Worm (Caenorhabditis elegans) whole organism, early embryonic: ENCODE data around the gene clec-178.

Experiments
- B0310.2 ChIP-seq: sonication (generic microtip); optimal IDR thresholded peaks from 2 replicates; lab custom pipeline; 2016; ENCODE audit warnings: mild to moderate bottlenecking, missing genetic modification characterization, missing compliant biosample characterization
- F13C5.2 ChIP-seq: sonication (generic microtip); optimal IDR thresholded peaks from 2 replicates; lab custom pipeline; 2017; ENCODE audit warnings: mild to moderate bottlenecking, missing genetic modification characterization, inconsistent platforms, missing compliant biosample characterization
- aly-1 ChIP-seq: sonication (generic microtip); optimal IDR thresholded peaks from 2 replicates; lab custom pipeline; 2016; ENCODE audit warnings: missing genetic modification characterization, missing compliant biosample characterization
- ama-1 ChIP-seq: fragments of 150-350 bp; optimal IDR thresholded peaks from 2 replicates; lab custom pipeline; 2014
- ceh-13 ChIP-seq: fragments of 200-800 bp; sonication (Bioruptor generic); optimal IDR thresholded peaks from 2 replicates; lab custom pipeline; 2018; ENCODE audit warnings: mild to moderate bottlenecking, missing genetic modification characterization, missing compliant biosample characterization
- ceh-36 ChIP-seq: sonication (generic microtip); optimal IDR thresholded peaks from 2 replicates; lab custom pipeline; 2016; ENCODE audit warnings: missing genetic modification characterization, inconsistent platforms, missing compliant biosample characterization
- ets-7 ChIP-seq: sonication (generic microtip); optimal IDR thresholded peaks from 2 replicates; lab custom pipeline; 2016; ENCODE audit warnings: missing genotype, missing genetic modification characterization, missing compliant biosample characterization
- flt-1 ChIP-seq: fragments of 200-800 bp; sonication (Bioruptor generic); IDR thresholded peaks from 2 replicates; pipeline ENCODE4 v1.3.6; 2022; ENCODE audit warnings: missing genetic modification characterization, missing compliant biosample characterization
- hmbx-1 ChIP-seq: sonication (generic microtip); optimal IDR thresholded peaks from 2 replicates; lab custom pipeline; 2016; ENCODE audit warnings: mild to moderate bottlenecking, missing genetic modification characterization, missing compliant biosample characterization
- hmg-4 ChIP-seq: fragments of 200-800 bp; sonication (Bioruptor generic); optimal IDR thresholded peaks from 2 replicates; lab custom pipeline; 2018; ENCODE audit warnings: mild to moderate bottlenecking, missing genetic modification characterization, missing compliant biosample characterization
- hnd-1 ChIP-seq: sonication (generic microtip); optimal IDR thresholded peaks from 2 replicates; lab custom pipeline; 2016; ENCODE audit warnings: missing genetic modification characterization, missing compliant biosample characterization
- pes-1 ChIP-seq: fragments of 200-800 bp; sonication (Bioruptor generic); IDR thresholded peaks from 2 replicates; pipeline ENCODE4 v1.3.6; 2022; ENCODE audit warnings: missing genetic modification reagents, missing genetic modification characterization, missing compliant biosample characterization
- scrt-1 ChIP-seq: fragments of 200-800 bp; sonication (Bioruptor generic); IDR thresholded peaks from 2 replicates; pipeline ENCODE4 v1.3.6; 2022; ENCODE audit warnings: missing genetic modification characterization, missing compliant biosample characterization
- sea-1 ChIP-seq: fragments of 200-800 bp; sonication (Bioruptor generic); conservative IDR thresholded peaks from 2 replicates; pipeline ENCODE4 v1.3.6; 2022; ENCODE audit warnings: missing genetic modification characterization, missing compliant biosample characterization
- tbx-11 ChIP-seq: fragments of 200-800 bp; sonication (Bioruptor generic); IDR thresholded peaks from 2 replicates; pipeline ENCODE4 v1.3.6; 2022; ENCODE audit warnings: missing genetic modification characterization, missing compliant biosample characterization
- tbx-37 ChIP-seq: fragments of 200-800 bp; sonication (Bioruptor generic); conservative IDR thresholded peaks from 2 replicates; pipeline ENCODE4 v1.3.6; 2022; ENCODE audit warnings: missing genetic modification reagents, missing genetic modification characterization, missing compliant biosample characterization
- tra-4 ChIP-seq: sonication (generic microtip); optimal IDR thresholded peaks from 2 replicates; lab custom pipeline; 2017; ENCODE audit warnings: missing genetic modification characterization, missing compliant biosample characterization

Gene clec-178

ce11 chrIV:5667191-5667590 is 13.4 kb downstream of the clec-178 start:
- TF ChIP-seq tra-4 (tag; lab: Kevin White, UChicago) (no peak), F13C5.2 (no peak), scrt-1 (GFP tag; lab: Robert Waterston, UW) (no peak), hmg-4 (GFP tag; lab: Kevin White, UChicago) (no peak), ets-7 (tag; lab: Kevin White, UChicago) (no peak), ceh-13 (no peak), tbx-11 (GFP tag; lab: Robert Waterston, UW) (no peak), B0310.2 (no peak), tbx-37 (GFP tag; lab: Robert Waterston, UW) (no peak), sea-1 (no peak), ceh-36 (no peak), pes-1 (GFP tag; lab: Robert Waterston, UW) (no peak)

- TF ChIP-seq ceh-13 (no peak), sea-1 (no peak), tbx-11 (GFP tag; lab: Robert Waterston, UW) (no peak), pes-1 (GFP tag; lab: Robert Waterston, UW) (no peak), hnd-1 (tag; lab: Kevin White, UChicago) (no peak), scrt-1 (GFP tag; lab: Robert Waterston, UW) (no peak), aly-1 (no peak), ets-7 (tag; lab: Kevin White, UChicago) (no peak), tra-4 (tag; lab: Kevin White, UChicago) (no peak), hmg-4 (GFP tag; lab: Kevin White, UChicago) (no peak), tbx-37 (GFP tag; lab: Robert Waterston, UW) (no peak), F13C5.2 (no peak)
Measured at ce11 chrIV:5669459-5669858, 15.7 kb downstream of the clec-178 start, which contains the start of gene T19E7.6. T19E7.6 (minus strand) TSS chrIV:5669503.

- no peak for TF ChIP-seq sea-1
- TF ChIP-seq B0310.2: no peak
- TF ChIP-seq ets-7 (tag; lab: Kevin White, UChicago): no peak
- TF ChIP-seq F13C5.2: no peak
- TF ChIP-seq ceh-13: no peak
- TF ChIP-seq pes-1 (GFP tag; lab: Robert Waterston, UW): no peak
- no peak for TF ChIP-seq tra-4 (tag; lab: Kevin White, UChicago)
- TF ChIP-seq scrt-1 (GFP tag; lab: Robert Waterston, UW): no peak
- no peak for TF ChIP-seq tbx-37 (GFP tag; lab: Robert Waterston, UW)
- TF ChIP-seq ceh-36: no peak
- TF ChIP-seq ama-1 (lab: Kevin White, UChicago): no peak
- TF ChIP-seq hmg-4 (GFP tag; lab: Kevin White, UChicago): no peak
- no peak for TF ChIP-seq tbx-11 (GFP tag; lab: Robert Waterston, UW)
- no peak for TF ChIP-seq aly-1
- no peak for TF ChIP-seq flt-1 (GFP tag; lab: Robert Waterston, UW)
- no peak for TF ChIP-seq hmbx-1 (tag; lab: Kevin White, UChicago)
- no peak for TF ChIP-seq hnd-1 (tag; lab: Kevin White, UChicago)
Measured at ce11 chrIV:5671325-5671724, 17.6 kb downstream of the clec-178 start.

- TF ChIP-seq hmg-4 (GFP tag; lab: Kevin White, UChicago) (no peak), hnd-1 (tag; lab: Kevin White, UChicago) (no peak), ama-1 (lab: Kevin White, UChicago) (no peak), tra-4 (tag; lab: Kevin White, UChicago) (no peak), pes-1 (GFP tag; lab: Robert Waterston, UW) (no peak), tbx-11 (GFP tag; lab: Robert Waterston, UW) (no peak), ets-7 (tag; lab: Kevin White, UChicago) (no peak), sea-1 (no peak), F13C5.2 (no peak), hmbx-1 (tag; lab: Kevin White, UChicago) (no peak), B0310.2 (no peak), ceh-36 (no peak), flt-1 (GFP tag; lab: Robert Waterston, UW) (no peak), scrt-1 (GFP tag; lab: Robert Waterston, UW) (no peak), ceh-13 (no peak), aly-1 (no peak), tbx-37 (GFP tag; lab: Robert Waterston, UW) (no peak)
Measured at ce11 chrIV:5674435-5674834, 20.7 kb downstream of the clec-178 start, which contains the start of gene srd-5. srd-5 (minus strand) TSS chrIV:5674535.

- no peak for TF ChIP-seq ceh-36
- no peak for TF ChIP-seq aly-1
- no peak for TF ChIP-seq tbx-37 (GFP tag; lab: Robert Waterston, UW)
- no peak for TF ChIP-seq ama-1 (lab: Kevin White, UChicago)
- no peak for TF ChIP-seq ceh-13
- no peak for TF ChIP-seq sea-1
- no peak for TF ChIP-seq flt-1 (GFP tag; lab: Robert Waterston, UW)
- no peak for TF ChIP-seq tbx-11 (GFP tag; lab: Robert Waterston, UW)
- no peak for TF ChIP-seq hmbx-1 (tag; lab: Kevin White, UChicago)
- TF ChIP-seq scrt-1 (GFP tag; lab: Robert Waterston, UW): no peak
- no peak for TF ChIP-seq hmg-4 (GFP tag; lab: Kevin White, UChicago)
Measured at ce11 chrIV:5678044-5678443, 24.3 kb downstream of the clec-178 start, which contains the start of gene C55C3.4. C55C3.4 (minus strand) TSS chrIV:5678144.

ce11 chrIV:5682547-5683234 is 28.9 kb downstream of the clec-178 start, which contains the start of the genes C55C3.7 and C55C3.6:
C55C3.7 (minus strand) TSS chrIV:5682647.
C55C3.6 (plus strand) TSS chrIV:5683184.
- TF ChIP-seq pes-1 (GFP tag; lab: Robert Waterston, UW) (no peak), ceh-13 (no peak), hnd-1 (tag; lab: Kevin White, UChicago) (no peak), ets-7 (tag; lab: Kevin White, UChicago) (no peak), F13C5.2 (no peak), hmbx-1 (tag; lab: Kevin White, UChicago) (no peak), tbx-11 (GFP tag; lab: Robert Waterston, UW) (no peak), tbx-37 (GFP tag; lab: Robert Waterston, UW) (no peak), ama-1 (lab: Kevin White, UChicago) (no peak), B0310.2 (no peak), hmg-4 (GFP tag; lab: Kevin White, UChicago) (no peak), ceh-36 (no peak), flt-1 (GFP tag; lab: Robert Waterston, UW) (no peak), aly-1 (no peak), sea-1 (no peak), tra-4 (tag; lab: Kevin White, UChicago) (no peak), scrt-1 (GFP tag; lab: Robert Waterston, UW) (no peak)
